Worm (Caenorhabditis elegans): ENCODE data around the gene mop-25.2.

Gene mop-25.2

ce11 chrII:9680493-9680892, 23.0 kb downstream of the mop-25.2 start, which contains the start of gene ZK1320.13:
ZK1320.13 (plus strand) TSS chrII:9680793.
- TF ChIP-seq chd-7 (tag; optimal IDR thresholded peaks at IDR 0.05) (no peak), lin-26 (GFP tag; IDR thresholded peaks at IDR 0.05) (no peak), snpc-1.3 (tag; optimal IDR thresholded peaks at IDR 0.05; ENCODE audit: insufficient read depth) (no peak), C17E4.6 (GFP tag; IDR thresholded peaks at IDR 0.05) (no peak), dpff-1 (tag; optimal IDR thresholded peaks at IDR 0.05) (no peak), nhr-80 (tag; optimal IDR thresholded peaks at IDR 0.05) (no peak), ceh-100 (GFP tag; IDR thresholded peaks at IDR 0.05) (no peak), rec-8 (tag; optimal IDR thresholded peaks at IDR 0.05) (no peak), hmg-1.2 (GFP tag; IDR thresholded peaks at IDR 0.05) (no peak)

ce11 chrII:9679842-9680241, 23.7 kb downstream of the mop-25.2 start:
- TF ChIP-seq ekl-4 (GFP tag; IDR thresholded peaks at IDR 0.05), result no peak
- peak; percentile 61 for TF ChIP-seq hmg-1.2 (GFP tag; IDR thresholded peaks at IDR 0.05)

- TF ChIP-seq let-607 (tag; optimal IDR thresholded peaks at IDR 0.05) (peak in 1 of 2 experiments; percentile 22), nhr-80 (tag; optimal IDR thresholded peaks at IDR 0.05) (peak; percentile 66), F33H1.4 (GFP tag; IDR thresholded peaks at IDR 0.05) (no peak)
These were observed 26.0 kb downstream of the mop-25.2 start for ce11 chrII:9677470-9677869.

- no peak for TF ChIP-seq hlh-12 (tag; optimal IDR thresholded peaks at IDR 0.05)
- no peak for TF ChIP-seq ztf-18 (tag; optimal IDR thresholded peaks at IDR 0.05)
- TF ChIP-seq aptf-3 (GFP tag; IDR thresholded peaks at IDR 0.05), result no peak
- no peak for TF ChIP-seq gei-17 (GFP tag; optimal IDR thresholded peaks at IDR 0.05)
- no peak for TF ChIP-seq cebp-1 (GFP tag; IDR thresholded peaks at IDR 0.05)
- TF ChIP-seq cebp-1 (tag; optimal IDR thresholded peaks at IDR 0.05), result no peak
- TF ChIP-seq pha-4 (tag; optimal IDR thresholded peaks at IDR 0.05), result no peak
- TF ChIP-seq sea-2 (GFP tag; IDR thresholded peaks at IDR 0.05), result no peak
- TF ChIP-seq mel-28 (tag; optimal IDR thresholded peaks at IDR 0.05; ENCODE audit: borderline replicate concordance), result no peak
- no peak for TF ChIP-seq ceh-58 (GFP tag; IDR thresholded peaks at IDR 0.05)
- TF ChIP-seq efl-1 (GFP tag; optimal IDR thresholded peaks at IDR 0.05), result no peak
- TF ChIP-seq D2030.7 (GFP tag; IDR thresholded peaks at IDR 0.05), result no peak
- no peak for TF ChIP-seq B0035.1 (tag; optimal IDR thresholded peaks at IDR 0.05)
- no peak for TF ChIP-seq him-1 (tag; optimal IDR thresholded peaks at IDR 0.05)
- TF ChIP-seq madf-6 (GFP tag; IDR thresholded peaks at IDR 0.05), result no peak
- TF ChIP-seq die-1 (tag; optimal IDR thresholded peaks at IDR 0.05), result no peak
- TF ChIP-seq rec-8 (tag; optimal IDR thresholded peaks at IDR 0.05), result no peak
- TF ChIP-seq chd-7 (tag; optimal IDR thresholded peaks at IDR 0.05), result no peak
- TF ChIP-seq ceh-27 (GFP tag; optimal IDR thresholded peaks at IDR 0.05), result no peak
- TF ChIP-seq snpc-4 (GFP tag; optimal IDR thresholded peaks at IDR 0.05), result no peak
- TF ChIP-seq snpc-4 (tag; optimal IDR thresholded peaks at IDR 0.05), result no peak
- no peak for TF ChIP-seq nhr-120 (GFP tag; IDR thresholded peaks at IDR 0.05)
These were observed 28.8 kb downstream of the mop-25.2 start, which contains the start of gene arc-1 for ce11 chrII:9674678-9675077. arc-1 (plus strand) TSS chrII:9674978.

- no peak for TF ChIP-seq ztf-25 (GFP tag; IDR thresholded peaks at IDR 0.05)
- TF ChIP-seq let-526 (GFP tag; IDR thresholded peaks at IDR 0.05), result no peak
- no peak for TF ChIP-seq unc-62 (GFP tag; optimal IDR thresholded peaks at IDR 0.05)
- no peak for TF ChIP-seq tlf-1 (GFP tag; optimal IDR thresholded peaks at IDR 0.05)
- no peak for TF ChIP-seq nhr-179 (tag; optimal IDR thresholded peaks at IDR 0.05)
- no peak for TF ChIP-seq attf-3 (GFP tag; conservative IDR thresholded peaks at IDR 0.05)
- no peak for TF ChIP-seq madf-10 (tag; optimal IDR thresholded peaks at IDR 0.05)
- TF ChIP-seq hmg-1.2 (GFP tag; IDR thresholded peaks at IDR 0.05), result no peak
- no peak for TF ChIP-seq aptf-3 (GFP tag; IDR thresholded peaks at IDR 0.05)
- TF ChIP-seq snpc-1.1 (tag; optimal IDR thresholded peaks at IDR 0.05; ENCODE audit: insufficient read depth), result no peak
- TF ChIP-seq athp-1 (tag; optimal IDR thresholded peaks at IDR 0.05), result no peak
- TF ChIP-seq nhr-90 (tag; optimal IDR thresholded peaks at IDR 0.05), result no peak
- TF ChIP-seq bed-2 (GFP tag; IDR thresholded peaks at IDR 0.05), result no peak
- no peak for TF ChIP-seq ztf-18 (tag; optimal IDR thresholded peaks at IDR 0.05)
- TF ChIP-seq ztf-22 (GFP tag; optimal IDR thresholded peaks at IDR 0.05), result no peak
These were observed 32.2 kb downstream of the mop-25.2 start, which contains the start of gene ZK1320.7 for ce11 chrII:9671308-9671707. ZK1320.7 (plus strand) TSS chrII:9671608.
